Fruit fly (Drosophila melanogaster) Kc167 (cell line): Measurements from ENCODE around the gene Ldaf1.

Experiments
- Myc ChIP-seq: fragments of >200 bp; optimal IDR thresholded peaks from 2 replicates; lab custom pipeline; 2017; ENCODE audit warnings: missing external identifiers
- Sin3A ChIP-seq: fragments of >200 bp; optimal IDR thresholded peaks from 2 replicates; lab custom pipeline; 2018; ENCODE audit warnings: missing external identifiers
- h ChIP-seq: fragments of >200 bp; optimal IDR thresholded peaks from 3 replicates; lab custom pipeline; 2018; ENCODE audit warnings: missing external identifiers
- insv ChIP-seq: fragments of >200 bp; optimal IDR thresholded peaks from 3 replicates; lab custom pipeline; 2018; ENCODE audit warnings: missing external identifiers
- psq ChIP-seq: fragments of >200 bp; optimal IDR thresholded peaks from 2 replicates; lab custom pipeline; 2017; ENCODE audit warnings: missing external identifiers
- ttk ChIP-seq: sonication (Bioruptor generic); optimal IDR thresholded peaks from 2 replicates; lab custom pipeline; 2017; ENCODE audit warnings: missing external identifiers

Ldaf1 gene

dm6 chrX:1880779-1881178, 20.9 kb downstream of the Ldaf1 start:
- TF ChIP-seq insv (lab: Kevin White, UChicago), result no peak
- TF ChIP-seq psq, result no peak
- TF ChIP-seq Sin3A (lab: Kevin White, UChicago), result no peak
- TF ChIP-seq Myc (lab: Kevin White, UChicago), result no peak
- no peak for TF ChIP-seq h
- no peak for TF ChIP-seq ttk (lab: Kevin White, UChicago)

dm6 chrX:1880139-1880556, 21.6 kb downstream of the Ldaf1 start, which contains the start of gene Coa8:
Gene Coa8, plus strand, starts transcription at chrX:1880282.
- TF ChIP-seq insv (lab: Kevin White, UChicago), result no peak
- no peak for TF ChIP-seq psq
- TF ChIP-seq Myc (lab: Kevin White, UChicago), result no peak
- TF ChIP-seq ttk (lab: Kevin White, UChicago), result no peak
- TF ChIP-seq h, result no peak
- TF ChIP-seq Sin3A (lab: Kevin White, UChicago), result no peak

- TF ChIP-seq psq (no peak), Myc (lab: Kevin White, UChicago) (no peak), h (no peak), ttk (lab: Kevin White, UChicago) (no peak), Sin3A (lab: Kevin White, UChicago) (no peak), insv (lab: Kevin White, UChicago) (no peak)
Measured at dm6 chrX:1879606-1880110, 22.1 kb downstream of the Ldaf1 start, which contains the start of gene CG14818. Gene CG14818, minus strand, starts transcription at chrX:1879774.

dm6 chrX:1877107-1877736, 24.5 kb downstream of the Ldaf1 start, which contains the start of the genes CG14817 and CG14805:
Gene CG14817, minus strand, starts transcription at chrX:1877270.
Gene CG14805, plus strand, starts transcription at chrX:1877317.
- no peak for TF ChIP-seq Myc (lab: Kevin White, UChicago)
- no peak for TF ChIP-seq Sin3A (lab: Kevin White, UChicago)
- no peak for TF ChIP-seq psq
- no peak for TF ChIP-seq insv (lab: Kevin White, UChicago)
- no peak for TF ChIP-seq ttk (lab: Kevin White, UChicago)
- TF ChIP-seq h, result no peak

dm6 chrX:1873515-1874126, 28.1 kb downstream of the Ldaf1 start, which contains the start of the genes Pgam5 and Vps26:
Gene Pgam5, minus strand, starts transcription at chrX:1873565.
Gene Vps26, plus strand, starts transcription at chrX:1873853.
- TF ChIP-seq psq (no peak), Myc (lab: Kevin White, UChicago) (no peak), Sin3A (lab: Kevin White, UChicago) (no peak), insv (lab: Kevin White, UChicago) (no peak), h (no peak)

- TF ChIP-seq Myc (lab: Kevin White, UChicago), result no peak
- no peak for TF ChIP-seq h
- TF ChIP-seq psq, result no peak
- TF ChIP-seq Sin3A (lab: Kevin White, UChicago), result no peak
- no peak for TF ChIP-seq ttk (lab: Kevin White, UChicago)
- no peak for TF ChIP-seq insv (lab: Kevin White, UChicago)
Measured at dm6 chrX:1868586-1869111, 33.1 kb downstream of the Ldaf1 start, which contains the start of the genes CG14803 and Pex5. Gene CG14803, plus strand, starts transcription at chrX:1868870. Gene Pex5, minus strand, starts transcription at chrX:1869061.

- TF ChIP-seq Sin3A (lab: Kevin White, UChicago), result no peak
- no peak for TF ChIP-seq h
- no peak for TF ChIP-seq insv (lab: Kevin White, UChicago)
- no peak for TF ChIP-seq psq
- no peak for TF ChIP-seq Myc (lab: Kevin White, UChicago)
- TF ChIP-seq ttk (lab: Kevin White, UChicago), result no peak
Measured at dm6 chrX:1865673-1866072, 36.0 kb downstream of the Ldaf1 start, which contains the start of the genes Gcna and MED18. Gene Gcna, minus strand, starts transcription at chrX:1865835. Gene MED18, plus strand, starts transcription at chrX:1865909.

- TF ChIP-seq ttk (lab: Kevin White, UChicago), result no peak
- TF ChIP-seq Myc (lab: Kevin White, UChicago), result no peak
- no peak for TF ChIP-seq h
- TF ChIP-seq Sin3A (lab: Kevin White, UChicago), result no peak
- TF ChIP-seq insv (lab: Kevin White, UChicago), result no peak
- no peak for TF ChIP-seq psq
Measured at dm6 chrX:1861620-1862184, 40.0 kb downstream of the Ldaf1 start, which contains the start of gene deltaCOP. Gene deltaCOP, minus strand, starts transcription at chrX:1861790.

- no peak for TF ChIP-seq insv (lab: Kevin White, UChicago)
- TF ChIP-seq h, result no peak
Measured at dm6 chrX:1858867-1859266, 42.8 kb downstream of the Ldaf1 start, which contains the start of gene Lamtor5. Gene Lamtor5, minus strand, starts transcription at chrX:1858971.

- no peak for TF ChIP-seq insv (lab: Kevin White, UChicago)
- no peak for TF ChIP-seq psq
- TF ChIP-seq Sin3A (lab: Kevin White, UChicago), result no peak
- no peak for TF ChIP-seq ttk (lab: Kevin White, UChicago)
- TF ChIP-seq h, result no peak
- TF ChIP-seq Myc (lab: Kevin White, UChicago), result no peak
Measured at dm6 chrX:1856605-1857004, 45.1 kb downstream of the Ldaf1 start.

- TF ChIP-seq h (no peak), Myc (lab: Kevin White, UChicago) (no peak), ttk (lab: Kevin White, UChicago) (no peak), Sin3A (lab: Kevin White, UChicago) (no peak), psq (no peak), insv (lab: Kevin White, UChicago) (no peak)
Measured at dm6 chrX:1854873-1855272, 46.8 kb downstream of the Ldaf1 start.
